Worm (Caenorhabditis elegans): ENCODE data around the gene C14A4.9.

DNA sequence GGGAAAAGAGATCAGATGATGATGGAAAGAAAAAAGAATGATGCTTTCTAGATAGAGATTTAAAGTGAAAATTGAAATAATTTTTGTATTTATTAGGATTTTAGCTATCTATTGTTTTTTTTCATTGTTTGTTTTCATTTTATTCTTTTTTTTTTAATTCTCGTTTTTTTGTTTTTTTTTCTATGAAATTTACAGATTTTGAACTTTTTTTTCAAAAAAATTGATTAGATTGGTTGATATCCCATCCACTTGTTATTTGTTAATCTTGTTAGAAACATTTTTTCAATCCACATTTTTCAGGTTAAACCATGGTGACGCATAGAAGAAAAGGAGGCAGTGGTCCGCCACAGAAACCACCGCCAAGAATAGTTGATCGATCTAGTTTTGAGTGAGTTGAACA lies 15.1 kb upstream of the C14A4.9 start, which contains the start of gene algn-9:
- no peak for TF ChIP-seq fkh-10 (GFP tag; optimal IDR thresholded peaks at IDR 0.05)
- no peak for TF ChIP-seq nhr-11 (tag; optimal IDR thresholded peaks at IDR 0.05)
- no peak for TF ChIP-seq jun-1 (tag; optimal IDR thresholded peaks at IDR 0.05)
- no peak for TF ChIP-seq nhr-237 (tag; optimal IDR thresholded peaks at IDR 0.05)
- no peak for TF ChIP-seq unc-62 (GFP tag; optimal IDR thresholded peaks at IDR 0.05)
- no peak for TF ChIP-seq nhr-23 (tag; optimal IDR thresholded peaks at IDR 0.05)
- no peak for TF ChIP-seq ceh-82 (tag; optimal IDR thresholded peaks at IDR 0.05)
- no peak for TF ChIP-seq nhr-77 (tag; optimal IDR thresholded peaks at IDR 0.05)
- TF ChIP-seq nfya-1 (tag; optimal IDR thresholded peaks at IDR 0.05; ENCODE audit: insufficient read depth), result no peak
- TF ChIP-seq sea-2 (GFP tag; optimal IDR thresholded peaks at IDR 0.05), result no peak
- TF ChIP-seq ztf-4 (tag; optimal IDR thresholded peaks at IDR 0.05), result no peak
- TF ChIP-seq nhr-43 (tag; optimal IDR thresholded peaks at IDR 0.05; ENCODE audit: poor library complexity, severe bottlenecking), result no peak

All from whole organism, L3 larva.